Worm (Caenorhabditis elegans) whole organism, young adult: Measurements from ENCODE around the gene T01H3.5.

Experiments used
- B0035.1 ChIP-seq: sonication (generic microtip); optimal IDR thresholded peaks from 2 replicates; lab custom pipeline; 2016; ENCODE audit warnings: missing genetic modification characterization, mild to moderate bottlenecking, missing compliant biosample characterization, missing genotype, missing genetic modification reagents
- B0261.1 ChIP-seq: sonication (generic microtip); optimal IDR thresholded peaks from 2 replicates; lab custom pipeline; 2016; ENCODE audit warnings: mild to moderate bottlenecking, missing genetic modification characterization, moderate library complexity, missing compliant biosample characterization
- B0336.3 ChIP-seq: fragments of 200-800 bp; sonication (Bioruptor generic); IDR thresholded peaks from 2 replicates; pipeline ENCODE4 v1.3.6; 2022; ENCODE audit warnings: missing genetic modification characterization, missing compliant biosample characterization
- D2030.7 ChIP-seq: fragments of 200-800 bp; sonication (Bioruptor generic); IDR thresholded peaks from 2 replicates; pipeline ENCODE4 v1.3.6; 2022; ENCODE audit warnings: missing genetic modification reagents, missing genetic modification characterization, missing compliant biosample characterization
- F23B12.7 ChIP-seq: sonication (generic microtip); optimal IDR thresholded peaks from 2 replicates; lab custom pipeline; 2017; ENCODE audit warnings: missing genetic modification characterization, mild to moderate bottlenecking, missing compliant biosample characterization, antibody characterized with exemption, moderate library complexity; ENCODE audit not compliant: insufficient read depth
- F33H1.4 ChIP-seq: fragments of 200-800 bp; sonication (Bioruptor generic); IDR thresholded peaks from 2 replicates; pipeline ENCODE4 v1.3.6; 2022; ENCODE audit warnings: missing genetic modification reagents, missing genetic modification characterization, missing compliant biosample characterization
- F57A8.1 ChIP-seq: fragments of 200-800 bp; sonication (Bioruptor generic); optimal IDR thresholded peaks from 2 replicates; lab custom pipeline; 2018; ENCODE audit warnings: mild to moderate bottlenecking, missing genetic modification characterization, moderate library complexity, missing compliant biosample characterization
- K12H6.12 ChIP-seq: fragments of 200-800 bp; sonication (Bioruptor generic); optimal IDR thresholded peaks from 2 replicates; lab custom pipeline; 2018; ENCODE audit warnings: mild to moderate bottlenecking, missing genetic modification characterization, missing compliant biosample characterization
- T07F8.4 ChIP-seq: sonication (generic microtip); optimal IDR thresholded peaks from 2 replicates; lab custom pipeline; 2016; ENCODE audit warnings: mild to moderate bottlenecking, missing genetic modification characterization, moderate library complexity, missing compliant biosample characterization
- T26A5.8 ChIP-seq: sonication (generic microtip); optimal IDR thresholded peaks from 2 replicates; lab custom pipeline; 2016; ENCODE audit warnings: missing genetic modification characterization, missing compliant biosample characterization
- athp-1 ChIP-seq: sonication (generic microtip); optimal IDR thresholded peaks from 2 replicates; lab custom pipeline; 2017; ENCODE audit warnings: mild to moderate bottlenecking, missing genetic modification characterization, missing compliant biosample characterization
- attf-3 ChIP-seq: fragments of 200-800 bp; sonication (Bioruptor generic); conservative IDR thresholded peaks from 2 replicates; pipeline ENCODE4 v1.3.6; 2022; ENCODE audit warnings: missing genetic modification reagents, missing genetic modification characterization, missing compliant biosample characterization
- bed-1 ChIP-seq: fragments of 200-800 bp; sonication (Bioruptor generic); IDR thresholded peaks from 2 replicates; pipeline ENCODE4 v1.3.6; 2022; ENCODE audit warnings: missing genetic modification reagents, missing genetic modification characterization, missing compliant biosample characterization
- bed-2 ChIP-seq: fragments of 200-800 bp; sonication (Bioruptor generic); IDR thresholded peaks from 2 replicates; pipeline ENCODE4 v1.3.6; 2022; ENCODE audit warnings: missing genetic modification reagents, missing genetic modification characterization, missing compliant biosample characterization
- ceh-79 ChIP-seq: sonication (generic microtip); optimal IDR thresholded peaks from 2 replicates; lab custom pipeline; 2017; ENCODE audit warnings: mild to moderate bottlenecking, missing genetic modification characterization, missing compliant biosample characterization
- die-1 ChIP-seq: sonication (generic microtip); optimal IDR thresholded peaks from 2 replicates; lab custom pipeline; 2016; ENCODE audit warnings: missing genotype, mild to moderate bottlenecking, missing genetic modification characterization, missing compliant biosample characterization
- efl-1 ChIP-seq: fragments of 150-350 bp; optimal IDR thresholded peaks from 2 replicates; lab custom pipeline; 2014; ENCODE audit warnings: missing biosample characterization, missing genetic modification reagents, missing genetic modification characterization
- egl-18 ChIP-seq: fragments of 200-800 bp; sonication (Bioruptor generic); IDR thresholded peaks from 2 replicates; pipeline ENCODE4 v1.3.6; 2022; ENCODE audit warnings: missing genetic modification reagents, missing genetic modification characterization, missing compliant biosample characterization
- egrh-3 ChIP-seq: fragments of 200-800 bp; sonication (Bioruptor generic); IDR thresholded peaks from 2 replicates; pipeline ENCODE4 v1.3.6; 2022; ENCODE audit warnings: missing genetic modification reagents, missing genetic modification characterization, missing compliant biosample characterization
- fkh-3 ChIP-seq: sonication (generic microtip); optimal IDR thresholded peaks from 2 replicates; lab custom pipeline; 2016; ENCODE audit warnings: mild to moderate bottlenecking, missing genetic modification characterization, missing compliant biosample characterization
- gei-17 ChIP-seq: fragments of 200-800 bp; sonication (Bioruptor generic); optimal IDR thresholded peaks from 2 replicates; lab custom pipeline; 2018; ENCODE audit warnings: mild to moderate bottlenecking, missing genetic modification characterization, missing compliant biosample characterization
- hlh-26 ChIP-seq: fragments of 200-800 bp; sonication (Bioruptor generic); conservative IDR thresholded peaks from 2 replicates; pipeline ENCODE4 v1.3.6; 2022; ENCODE audit warnings: missing genetic modification reagents, missing genetic modification characterization, missing compliant biosample characterization
- let-526 ChIP-seq: fragments of 200-800 bp; sonication (Bioruptor generic); IDR thresholded peaks from 2 replicates; pipeline ENCODE4 v1.3.6; 2022; ENCODE audit warnings: missing genetic modification reagents, missing genetic modification characterization, missing compliant biosample characterization
- lin-40 ChIP-seq: sonication (generic microtip); optimal IDR thresholded peaks from 2 replicates; lab custom pipeline; 2016; ENCODE audit warnings: missing genetic modification characterization, mild to moderate bottlenecking, missing compliant biosample characterization, missing genotype, missing genetic modification reagents
- madf-3 ChIP-seq: fragments of 200-800 bp; sonication (Bioruptor generic); IDR thresholded peaks from 2 replicates; pipeline ENCODE4 v1.3.6; 2022; ENCODE audit warnings: missing genetic modification reagents, missing genetic modification characterization, missing compliant biosample characterization
- mel-28 ChIP-seq: sonication (generic microtip); optimal IDR thresholded peaks from 2 replicates; lab custom pipeline; 2016; ENCODE audit warnings: borderline replicate concordance, mild to moderate bottlenecking, missing genetic modification characterization, missing compliant biosample characterization
- mxl-1 ChIP-seq: sonication (generic microtip); optimal IDR thresholded peaks from 2 replicates; lab custom pipeline; 2016; ENCODE audit warnings: missing genetic modification characterization, missing compliant biosample characterization
- nfya-1 ChIP-seq: sonication (generic microtip); optimal IDR thresholded peaks from 2 replicates; lab custom pipeline; 2017; ENCODE audit warnings: antibody characterized with exemption, missing compliant biosample characterization, missing genetic modification characterization, borderline replicate concordance; ENCODE audit not compliant: insufficient read depth
- nhr-120 ChIP-seq: fragments of 200-800 bp; sonication (Bioruptor generic); IDR thresholded peaks from 2 replicates; pipeline ENCODE4 v1.3.6; 2022; ENCODE audit warnings: missing genetic modification characterization, missing compliant biosample characterization
- nhr-90 ChIP-seq: sonication (generic microtip); optimal IDR thresholded peaks from 2 replicates; lab custom pipeline; 2016; ENCODE audit warnings: missing genotype, mild to moderate bottlenecking, missing genetic modification characterization, missing compliant biosample characterization
- repo-1 ChIP-seq: sonication (generic microtip); optimal IDR thresholded peaks from 2 replicates; lab custom pipeline; 2017; ENCODE audit warnings: mild to moderate bottlenecking, missing genetic modification characterization, missing compliant biosample characterization
- rpc-1 ChIP-seq, 2 experiments: fragments of 150-350 bp in 1 of 2; sonication (generic microtip) in 1 of 2; optimal IDR thresholded peaks; 2 replicates each; lab custom pipeline; 2014 to 2018; ENCODE audit warnings: missing biosample characterization in 1 of 2, missing genetic modification characterization in 1 of 2, missing genetic modification reagents in 1 of 2, missing genotype in 1 of 2
- sdz-38 ChIP-seq: sonication (generic microtip); optimal IDR thresholded peaks from 2 replicates; lab custom pipeline; 2016; ENCODE audit warnings: missing genotype, missing genetic modification characterization, missing compliant biosample characterization
- snpc-1.1 ChIP-seq: sonication (generic microtip); optimal IDR thresholded peaks from 2 replicates; lab custom pipeline; 2017; ENCODE audit warnings: missing genetic modification characterization, mild to moderate bottlenecking, missing compliant biosample characterization, antibody characterized with exemption, moderate library complexity, missing genotype, missing genetic modification reagents; ENCODE audit not compliant: insufficient read depth
- snpc-3.4 ChIP-seq: sonication (generic microtip); optimal IDR thresholded peaks from 2 replicates; lab custom pipeline; 2017; ENCODE audit warnings: missing genetic modification characterization, mild to moderate bottlenecking, missing compliant biosample characterization, antibody characterized with exemption, moderate library complexity, missing genotype, missing genetic modification reagents
- unc-130 ChIP-seq: sonication (generic microtip); optimal IDR thresholded peaks from 2 replicates; lab custom pipeline; 2016; ENCODE audit warnings: missing genetic modification reagents, missing genetic modification characterization, missing compliant biosample characterization
- unc-62 ChIP-seq: fragments of 150-350 bp; optimal IDR thresholded peaks from 2 replicates; lab custom pipeline; 2014; ENCODE audit warnings: missing biosample characterization, missing genetic modification reagents, missing genetic modification characterization
- xnd-1 ChIP-seq: sonication (generic microtip); optimal IDR thresholded peaks from 2 replicates; lab custom pipeline; 2016; ENCODE audit warnings: missing genotype, missing genetic modification reagents, missing genetic modification characterization, missing compliant biosample characterization
- ztf-26 ChIP-seq: sonication (generic microtip); optimal IDR thresholded peaks from 2 replicates; lab custom pipeline; 2017; ENCODE audit warnings: missing genetic modification characterization, missing compliant biosample characterization
- ztf-28 ChIP-seq: fragments of 200-800 bp; sonication (Bioruptor generic); IDR thresholded peaks from 2 replicates; pipeline ENCODE4 v1.3.6; 2022; ENCODE audit warnings: missing genetic modification reagents, missing genetic modification characterization, missing compliant biosample characterization
- ztf-6 ChIP-seq: fragments of 200-800 bp; sonication (Bioruptor generic); IDR thresholded peaks from 2 replicates; pipeline ENCODE4 v1.3.6; 2022; ENCODE audit warnings: missing genetic modification reagents, missing genetic modification characterization, missing compliant biosample characterization

The T01H3.5 gene

ce11 chrII:7860221-7860928 lies 19.0 kb upstream of the T01H3.5 start, which contains the start of gene lin-5 (continued):
- TF ChIP-seq let-526 (no peak), bed-1 (GFP tag; lab: Robert Waterston, UW) (no peak), attf-3 (GFP tag; lab: Robert Waterston, UW) (peak; percentile 70), F57A8.1 (GFP tag; lab: Kevin White, UChicago) (no peak), K12H6.12 (no peak), snpc-1.1 (tag; lab: Kevin White, UChicago) (no peak), nhr-120 (no peak), B0261.1 (no peak), snpc-3.4 (tag; lab: Kevin White, UChicago) (peak; percentile 82), bed-2 (GFP tag; lab: Robert Waterston, UW) (no peak), egl-18 (GFP tag; lab: Robert Waterston, UW) (no peak), die-1 (no peak), athp-1 (tag; lab: Kevin White, UChicago) (no peak), T07F8.4 (tag; lab: Kevin White, UChicago) (no peak), ceh-79 (tag; lab: Kevin White, UChicago) (no peak), ztf-26 (tag; lab: Kevin White, UChicago) (no peak), B0035.1 (tag; lab: Kevin White, UChicago) (no peak), lin-40 (tag; lab: Kevin White, UChicago) (no peak), mxl-1 (tag; lab: Kevin White, UChicago) (no peak), efl-1 (GFP tag; lab: Kevin White, UChicago) (peak; percentile 96), gei-17 (no peak), B0336.3 (GFP tag; lab: Robert Waterston, UW) (peak; percentile 71; the same call in 1 of the 2 replicates), fkh-3 (tag; lab: Kevin White, UChicago) (no peak), madf-3 (GFP tag; lab: Robert Waterston, UW) (0 out of 2 replicates have a peak, but pooled peaks have one; percentile 48), rpc-1 (optimal IDR thresholded peaks at IDR 0.05; lab: Kevin White, UChicago) (no peak), rpc-1 (tag; optimal IDR thresholded peaks at IDR 0.05; lab: Kevin White, UChicago) (no peak), nhr-90 (tag; lab: Kevin White, UChicago) (no peak), nfya-1 (tag; lab: Kevin White, UChicago) (no peak), T26A5.8 (tag; lab: Kevin White, UChicago) (no peak), F33H1.4 (GFP tag; lab: Robert Waterston, UW) (peak; percentile 91), ztf-6 (GFP tag; lab: Robert Waterston, UW) (no peak), unc-130 (GFP tag; lab: Kevin White, UChicago) (peak; percentile 82), unc-62 (GFP tag; lab: Kevin White, UChicago) (no peak), sdz-38 (no peak), F23B12.7 (tag; lab: Kevin White, UChicago) (no peak), hlh-26 (GFP tag; lab: Robert Waterston, UW) (no peak), xnd-1 (tag; lab: Kevin White, UChicago) (peak; percentile 95), mel-28 (tag; lab: Kevin White, UChicago) (no peak), repo-1 (tag; lab: Kevin White, UChicago) (no peak), ztf-28 (no peak), egrh-3 (GFP tag; lab: Robert Waterston, UW) (no peak), D2030.7 (GFP tag; lab: Robert Waterston, UW) (peak; percentile 91)
